Worm (Caenorhabditis elegans) whole organism, L4 larva: ENCODE data around the gene clec-234.
A peak's percentile ranks its signal among the peaks of the same experiment; 100 is the strongest.

ENCODE experiments used
- F37D6.2 ChIP-seq: sonication (generic microtip); optimal IDR thresholded peaks from 2 replicates; lab custom pipeline; 2016; ENCODE audit warnings: mild to moderate bottlenecking, missing genetic modification characterization, missing compliant biosample characterization
- Y105C5A.15 ChIP-seq: fragments of 200-800 bp; sonication (Bioruptor generic); IDR thresholded peaks from 2 replicates; pipeline ENCODE4 v1.3.6; 2022; ENCODE audit warnings: missing genetic modification characterization, missing compliant biosample characterization
- Y5F2A.4 ChIP-seq: fragments of 200-800 bp; sonication (Bioruptor generic); optimal IDR thresholded peaks from 2 replicates; lab custom pipeline; 2018; ENCODE audit warnings: mild to moderate bottlenecking, missing genetic modification characterization, missing compliant biosample characterization
- aha-1 ChIP-seq: fragments of 150-350 bp; peaks from one replicate; lab custom pipeline; 2014; ENCODE audit warnings: missing biosample characterization, missing genetic modification characterization
- aly-2 ChIP-seq: sonication (generic microtip); optimal IDR thresholded peaks from 2 replicates; lab custom pipeline; 2018; ENCODE audit warnings: missing biosample characterization, missing genetic modification characterization
- ceh-20 ChIP-seq: fragments of 200-800 bp; sonication (Bioruptor generic); IDR thresholded peaks from 2 replicates; pipeline ENCODE4 v1.3.6; 2022; ENCODE audit warnings: missing genetic modification reagents, missing genetic modification characterization, missing compliant biosample characterization
- ceh-28 ChIP-seq: fragments of 150-350 bp; optimal IDR thresholded peaks from 2 replicates; lab custom pipeline; 2014; ENCODE audit warnings: missing biosample characterization, missing genetic modification reagents, missing genetic modification characterization
- ceh-32 ChIP-seq: sonication (generic microtip); optimal IDR thresholded peaks from 2 replicates; lab custom pipeline; 2016; ENCODE audit warnings: mild to moderate bottlenecking, missing genetic modification characterization, missing compliant biosample characterization; ENCODE audit not compliant: poor library complexity
- ceh-44 ChIP-seq: fragments of 200-800 bp; sonication (Bioruptor generic); IDR thresholded peaks from 2 replicates; pipeline ENCODE4 v1.3.6; 2022; ENCODE audit warnings: missing genetic modification reagents, missing genetic modification characterization, missing compliant biosample characterization
- ces-1 ChIP-seq: fragments of 150-350 bp; sonication (generic microtip); optimal IDR thresholded peaks from 4 replicates; lab custom pipeline; 2014; ENCODE audit warnings: missing biosample characterization, missing genetic modification reagents, missing genetic modification characterization
- daf-16 ChIP-seq, 3 experiments: sonication (generic microtip); optimal IDR thresholded peaks; 2 replicates each; lab custom pipeline; 2016 to 2017; ENCODE audit warnings: missing genetic modification characterization in 3 of 3, missing genetic modification reagents in 3 of 3, mild to moderate bottlenecking in 2 of 3, missing compliant biosample characterization in 2 of 3, missing biosample characterization in 1 of 3, moderate library complexity in 1 of 3
- dmd-6 ChIP-seq: fragments of 200-800 bp; sonication (Bioruptor generic); IDR thresholded peaks from 2 replicates; pipeline ENCODE4 v1.3.6; 2022; ENCODE audit warnings: missing genetic modification reagents, missing genetic modification characterization, missing compliant biosample characterization
- duxl-1 ChIP-seq: sonication (generic microtip); optimal IDR thresholded peaks from 2 replicates; lab custom pipeline; 2016; ENCODE audit warnings: mild to moderate bottlenecking, missing genetic modification characterization, moderate library complexity, missing compliant biosample characterization; ENCODE audit not compliant: poor library complexity
- dve-1 ChIP-seq: sonication (generic microtip); optimal IDR thresholded peaks from 2 replicates; lab custom pipeline; 2017; ENCODE audit warnings: antibody characterized with exemption, mild to moderate bottlenecking, missing genetic modification characterization, missing compliant biosample characterization; ENCODE audit not compliant: insufficient read depth
- hlh-11 ChIP-seq: fragments of 200-800 bp; sonication (Bioruptor generic); optimal IDR thresholded peaks from 2 replicates; lab custom pipeline; 2018; ENCODE audit warnings: mild to moderate bottlenecking, missing genetic modification characterization, missing compliant biosample characterization
- lin-1 ChIP-seq: fragments of 200-800 bp; sonication (Bioruptor generic); IDR thresholded peaks from 2 replicates; pipeline ENCODE4 v1.3.6; 2022; ENCODE audit warnings: missing genetic modification reagents, missing genetic modification characterization, missing compliant biosample characterization
- lin-38 ChIP-seq: fragments of 200-800 bp; sonication (Bioruptor generic); IDR thresholded peaks from 2 replicates; pipeline ENCODE4 v1.3.6; 2022; ENCODE audit warnings: missing genetic modification reagents, missing genetic modification characterization, missing compliant biosample characterization
- lir-3 ChIP-seq: sonication (generic microtip); optimal IDR thresholded peaks from 2 replicates; lab custom pipeline; 2016; ENCODE audit warnings: mild to moderate bottlenecking, missing genetic modification characterization, missing compliant biosample characterization
- mdl-1 ChIP-seq, 2 experiments: fragments of 150-350 bp in 1 of 2; sonication (generic microtip) in 1 of 2; optimal IDR thresholded peaks; 2 replicates each; lab custom pipeline; 2014 to 2017; ENCODE audit warnings: missing biosample characterization in 2 of 2, missing genetic modification characterization in 2 of 2
- mxl-3 ChIP-seq: fragments of 200-800 bp; sonication (Bioruptor generic); optimal IDR thresholded peaks from 2 replicates; lab custom pipeline; 2018; ENCODE audit warnings: mild to moderate bottlenecking, missing genetic modification characterization, missing compliant biosample characterization
- nhr-102 ChIP-seq: sonication (generic microtip); optimal IDR thresholded peaks from 2 replicates; lab custom pipeline; 2016; ENCODE audit warnings: mild to moderate bottlenecking, missing genetic modification characterization, moderate library complexity, missing compliant biosample characterization
- nhr-28 ChIP-seq: fragments of 150-350 bp; optimal IDR thresholded peaks from 2 replicates; lab custom pipeline; 2014; ENCODE audit warnings: missing biosample characterization, missing genetic modification characterization
- nhr-41 ChIP-seq: fragments of 200-800 bp; sonication (Bioruptor generic); IDR thresholded peaks from 2 replicates; pipeline ENCODE4 v1.3.6; 2022; ENCODE audit warnings: missing genetic modification reagents, missing genetic modification characterization, missing compliant biosample characterization
- nhr-48 ChIP-seq: sonication (generic microtip); optimal IDR thresholded peaks from 2 replicates; lab custom pipeline; 2016; ENCODE audit warnings: mild to moderate bottlenecking, missing genetic modification characterization, missing compliant biosample characterization
- nhr-77 ChIP-seq: fragments of 150-350 bp; optimal IDR thresholded peaks from 2 replicates; lab custom pipeline; 2014; ENCODE audit warnings: missing biosample characterization, missing genetic modification characterization
- pqm-1 ChIP-seq: sonication (generic microtip); optimal IDR thresholded peaks from 2 replicates; lab custom pipeline; 2017; ENCODE audit warnings: missing biosample characterization, missing genetic modification characterization
- rbr-2 ChIP-seq: sonication (generic microtip); optimal IDR thresholded peaks from 2 replicates; lab custom pipeline; 2016; ENCODE audit warnings: missing genotype, missing genetic modification characterization, missing compliant biosample characterization
- saeg-2 ChIP-seq: fragments of 200-800 bp; sonication (Bioruptor generic); IDR thresholded peaks from 2 replicates; pipeline ENCODE4 v1.3.6; 2022; ENCODE audit warnings: missing genetic modification reagents, missing genetic modification characterization, missing compliant biosample characterization
- skn-1 ChIP-seq: fragments of 150-350 bp; optimal IDR thresholded peaks from 2 replicates; lab custom pipeline; 2014; ENCODE audit warnings: missing biosample characterization, missing genetic modification characterization
- unc-62 ChIP-seq, 3 experiments: fragments of 150-350 bp in 1 of 3; sonication (generic microtip); optimal IDR thresholded peaks in 2 of 3; peaks in 1 of 3; 1 replicate in 1 of 3; 2 replicates in 2 of 3; lab custom pipeline; 2014 to 2017; ENCODE audit warnings: missing biosample characterization in 3 of 3, missing genetic modification characterization in 3 of 3, missing genetic modification reagents in 3 of 3, missing genotype in 1 of 3
- zip-11 ChIP-seq: fragments of 200-800 bp; sonication (Bioruptor generic); IDR thresholded peaks from 2 replicates; pipeline ENCODE4 v1.3.6; 2022; ENCODE audit warnings: missing genetic modification characterization, missing compliant biosample characterization
- zip-2 ChIP-seq: fragments of 150-350 bp; optimal IDR thresholded peaks from 2 replicates; lab custom pipeline; 2014; ENCODE audit warnings: missing biosample characterization, missing genetic modification characterization
- ztf-11 ChIP-seq: fragments of 150-350 bp; optimal IDR thresholded peaks from 2 replicates; lab custom pipeline; 2014; ENCODE audit warnings: missing biosample characterization, missing genetic modification characterization
- ztf-7 ChIP-seq: fragments of 150-350 bp; optimal IDR thresholded peaks from 2 replicates; lab custom pipeline; 2014; ENCODE audit warnings: missing biosample characterization, missing genetic modification characterization

clec-234 gene

ce11 chrV:16395131-16395530, 38.2 kb downstream of the clec-234 start, which contains the start of gene F13A7.11:
F13A7.11 (minus strand) TSS chrV:16395304.
- TF ChIP-seq saeg-2 (GFP tag; lab: Robert Waterston, UW) (no peak), mdl-1 (tag; optimal IDR thresholded peaks at IDR 0.05; lab: Kevin White, UChicago) (peak in 1 of 2 experiments; percentile 4), nhr-48 (tag; lab: Kevin White, UChicago) (peak; percentile 32), dve-1 (tag; lab: Kevin White, UChicago) (peak; percentile 83), skn-1 (tag; lab: Kevin White, UChicago) (no peak), hlh-11 (tag; lab: Kevin White, UChicago) (peak; percentile 49), aha-1 (tag; lab: Kevin White, UChicago) (peak; percentile 14), nhr-102 (tag; lab: Kevin White, UChicago) (peak; percentile 57), ceh-44 (GFP tag; lab: Robert Waterston, UW) (no peak), pqm-1 (peak; percentile 51), lin-1 (GFP tag; lab: Robert Waterston, UW) (no peak), ceh-20 (GFP tag; lab: Robert Waterston, UW) (0 out of 2 replicates have a peak, but pooled peaks have one; percentile 14), zip-2 (tag; lab: Kevin White, UChicago) (peak; percentile 99), daf-16 (GFP tag; optimal IDR thresholded peaks at IDR 0.05; lab: Kevin White, UChicago) (peak in 1 of 2 experiments; percentile 7), daf-16 (tag; optimal IDR thresholded peaks at IDR 0.05; lab: Kevin White, UChicago) (peak; percentile 89), dmd-6 (GFP tag; lab: Robert Waterston, UW) (peak; percentile 83), nhr-28 (tag; lab: Kevin White, UChicago) (peak; percentile 66), ceh-28 (tag; lab: Kevin White, UChicago) (no peak), ztf-7 (tag; lab: Kevin White, UChicago) (peak; percentile 97), nhr-77 (tag; lab: Kevin White, UChicago) (peak; percentile 44)

- TF ChIP-seq mdl-1 (tag; optimal IDR thresholded peaks at IDR 0.05; lab: Kevin White, UChicago): no peak
These were observed 39.6 kb downstream of the clec-234 start, which contains the start of gene srd-63 for ce11 chrV:16393728-16394127. srd-63 (minus strand) TSS chrV:16393828.

ce11 chrV:16390655-16391054, 42.7 kb downstream of the clec-234 start, which contains the start of gene gst-44:
gst-44 (plus strand) TSS chrV:16390891.
- no peak for TF ChIP-seq lin-38 (GFP tag; lab: Robert Waterston, UW)
- no peak for TF ChIP-seq rbr-2
- peak; percentile 88 for TF ChIP-seq nhr-28 (tag; lab: Kevin White, UChicago)
- no peak for TF ChIP-seq daf-16 (GFP tag; optimal IDR thresholded peaks at IDR 0.05; lab: Kevin White, UChicago)
- TF ChIP-seq daf-16 (tag; optimal IDR thresholded peaks at IDR 0.05; lab: Kevin White, UChicago): no peak
- TF ChIP-seq Y105C5A.15 (GFP tag; lab: Robert Waterston, UW): no peak
- TF ChIP-seq nhr-77 (tag; lab: Kevin White, UChicago): peak; percentile 11
- TF ChIP-seq duxl-1: no peak
- peak; percentile 31 for TF ChIP-seq pqm-1
- TF ChIP-seq ceh-32 (tag; lab: Kevin White, UChicago): no peak
- TF ChIP-seq aly-2 (tag; lab: Kevin White, UChicago): no peak
- TF ChIP-seq lin-1 (GFP tag; lab: Robert Waterston, UW): no peak
- peak; percentile 45 for TF ChIP-seq hlh-11 (tag; lab: Kevin White, UChicago)
- peak; percentile 86 for TF ChIP-seq dmd-6 (GFP tag; lab: Robert Waterston, UW)
- no peak for TF ChIP-seq nhr-41 (GFP tag; lab: Robert Waterston, UW)
- TF ChIP-seq Y5F2A.4 (GFP tag; lab: Kevin White, UChicago): no peak
- TF ChIP-seq nhr-102 (tag; lab: Kevin White, UChicago): peak; percentile 95
- peak; percentile 67 for TF ChIP-seq mxl-3 (GFP tag; lab: Kevin White, UChicago)
- TF ChIP-seq zip-11 (GFP tag; lab: Robert Waterston, UW): no peak
- TF ChIP-seq skn-1 (tag; lab: Kevin White, UChicago): no peak

ce11 chrV:16388268-16388667, 45.1 kb downstream of the clec-234 start, which contains the start of gene sri-65:
sri-65 (minus strand) TSS chrV:16388368.
- TF ChIP-seq ces-1 (no peak), unc-62 (GFP tag; optimal IDR thresholded peaks at IDR 0.05 in 1 of 2; lab: Kevin White, UChicago) (peak in 1 of 2 experiments; percentile 62), unc-62 (tag; optimal IDR thresholded peaks at IDR 0.05; lab: Kevin White, UChicago) (no peak), ztf-11 (no peak), F37D6.2 (tag; lab: Kevin White, UChicago) (no peak), lir-3 (tag; lab: Kevin White, UChicago) (no peak)
- TF ChIP-seq, all 104 proteins: peak for 1
